Worm (Caenorhabditis elegans) whole organism, L1 larva: ENCODE data around the gene nhx-3.
A peak's percentile ranks its signal among the peaks of the same experiment; 100 is the strongest.
"Not testable (repeated sequence)": the region's sequence is repeated elsewhere in the genome, so short reads cannot be mapped to it uniquely, and the experiment has no call there.

Experiments used
- C16A3.4 ChIP-seq: fragments of 150-350 bp; optimal IDR thresholded peaks from 2 replicates; lab custom pipeline; 2014; ENCODE audit warnings: missing biosample characterization, missing genetic modification characterization
- aha-1 ChIP-seq: fragments of 150-350 bp; optimal IDR thresholded peaks from 2 replicates; lab custom pipeline; 2014; ENCODE audit warnings: missing biosample characterization, missing genetic modification characterization
- alr-1 ChIP-seq: fragments of 200-800 bp; sonication (Bioruptor generic); optimal IDR thresholded peaks from 2 replicates; lab custom pipeline; 2018; ENCODE audit warnings: borderline replicate concordance, mild to moderate bottlenecking, missing genetic modification characterization, missing compliant biosample characterization
- aly-2 ChIP-seq: fragments of 150-350 bp; optimal IDR thresholded peaks from 2 replicates; lab custom pipeline; 2014; ENCODE audit warnings: missing biosample characterization, missing genetic modification characterization
- ceh-82 ChIP-seq, 3 experiments: fragments of 150-350 bp in 1 of 3; sonication (generic microtip) in 2 of 3; optimal IDR thresholded peaks; 2 replicates each; lab custom pipeline; 2014 to 2017; ENCODE audit warnings: missing biosample characterization in 3 of 3, missing genetic modification characterization in 3 of 3
- dpl-1 ChIP-seq, 3 experiments: fragments of 150-350 bp in 2 of 3; sonication (generic microtip) in 1 of 3; optimal IDR thresholded peaks; 2 replicates each; lab custom pipeline; 2014 to 2017; ENCODE audit warnings: missing biosample characterization in 3 of 3, missing genetic modification characterization in 3 of 3, missing genetic modification reagents in 3 of 3
- egl-13 ChIP-seq: sonication (generic microtip); optimal IDR thresholded peaks from 2 replicates; lab custom pipeline; 2016; ENCODE audit warnings: missing genotype, missing genetic modification reagents, missing genetic modification characterization, missing compliant biosample characterization
- egl-27 ChIP-seq, 2 experiments: fragments of 150-350 bp in 1 of 2; sonication (generic microtip); optimal IDR thresholded peaks; 3 replicates each; lab custom pipeline; 2017 to 2018; ENCODE audit warnings: missing biosample characterization in 2 of 2, missing genetic modification characterization in 2 of 2, missing genetic modification reagents in 2 of 2
- elt-2 ChIP-seq: sonication (generic microtip); optimal IDR thresholded peaks from 2 replicates; lab custom pipeline; 2016; ENCODE audit warnings: missing genetic modification characterization, mild to moderate bottlenecking, inconsistent platforms, missing compliant biosample characterization, missing genetic modification reagents
- fkh-10 ChIP-seq: sonication (generic microtip); optimal IDR thresholded peaks from 2 replicates; lab custom pipeline; 2017; ENCODE audit warnings: missing biosample characterization, missing genetic modification reagents, missing genetic modification characterization
- fkh-8 ChIP-seq: sonication (generic microtip); optimal IDR thresholded peaks from 2 replicates; lab custom pipeline; 2016; ENCODE audit warnings: mild to moderate bottlenecking, missing genetic modification characterization, missing compliant biosample characterization
- hpl-2 ChIP-seq: fragments of 150-350 bp; optimal IDR thresholded peaks from 2 replicates; lab custom pipeline; 2014; ENCODE audit warnings: missing biosample characterization, missing genetic modification reagents, missing genetic modification characterization
- lin-13 ChIP-seq: fragments of 150-350 bp; optimal IDR thresholded peaks from 2 replicates; lab custom pipeline; 2014; ENCODE audit warnings: missing biosample characterization, missing genetic modification reagents, missing genetic modification characterization
- lin-15B ChIP-seq: fragments of 150-350 bp; sonication (generic microtip); optimal IDR thresholded peaks from 3 replicates; lab custom pipeline; 2014; ENCODE audit warnings: missing biosample characterization, missing genetic modification characterization
- lir-3 ChIP-seq: sonication (generic microtip); optimal IDR thresholded peaks from 2 replicates; lab custom pipeline; 2016; ENCODE audit warnings: mild to moderate bottlenecking, missing genetic modification characterization, moderate library complexity, missing compliant biosample characterization; ENCODE audit not compliant: poor library complexity
- lsy-2 ChIP-seq, 2 experiments: fragments of 150-350 bp; optimal IDR thresholded peaks; 2 replicates each; lab custom pipeline; 2014; ENCODE audit warnings: missing biosample characterization in 2 of 2, missing genetic modification characterization in 2 of 2
- mab-9 ChIP-seq: fragments of 200-800 bp; sonication (Bioruptor generic); IDR thresholded peaks from 2 replicates; pipeline ENCODE4 v1.3.6; 2022; ENCODE audit warnings: missing genetic modification reagents, missing genetic modification characterization, missing compliant biosample characterization
- mep-1 ChIP-seq: fragments of 150-350 bp; optimal IDR thresholded peaks from 2 replicates; lab custom pipeline; 2014; ENCODE audit warnings: missing biosample characterization, missing genetic modification characterization
- nhr-12 ChIP-seq: sonication (generic microtip); optimal IDR thresholded peaks from 2 replicates; lab custom pipeline; 2017; ENCODE audit warnings: missing biosample characterization, missing genetic modification characterization
- nhr-19 ChIP-seq: fragments of 200-800 bp; sonication (Bioruptor generic); conservative IDR thresholded peaks from 2 replicates; pipeline ENCODE4 v1.3.6; 2022; ENCODE audit warnings: missing genetic modification characterization, missing compliant biosample characterization
- nhr-28 ChIP-seq: fragments of 150-350 bp; optimal IDR thresholded peaks from 2 replicates; lab custom pipeline; 2014; ENCODE audit warnings: missing biosample characterization, missing genetic modification characterization
- nhr-71 ChIP-seq: sonication (generic microtip); optimal IDR thresholded peaks from 2 replicates; lab custom pipeline; 2016; ENCODE audit warnings: mild to moderate bottlenecking, missing genetic modification characterization, moderate library complexity, missing compliant biosample characterization
- nhr-76 ChIP-seq: sonication (generic microtip); optimal IDR thresholded peaks from 2 replicates; lab custom pipeline; 2017; ENCODE audit warnings: missing biosample characterization, missing genetic modification characterization
- pax-3 ChIP-seq: fragments of 200-800 bp; sonication (Bioruptor generic); optimal IDR thresholded peaks from 2 replicates; lab custom pipeline; 2018; ENCODE audit warnings: mild to moderate bottlenecking, missing genetic modification characterization, moderate library complexity, missing compliant biosample characterization
- rnt-1 ChIP-seq: sonication (generic microtip); optimal IDR thresholded peaks from 2 replicates; lab custom pipeline; 2016; ENCODE audit warnings: mild to moderate bottlenecking, missing genetic modification characterization, moderate library complexity, missing compliant biosample characterization
- snu-23 ChIP-seq: sonication (generic microtip); optimal IDR thresholded peaks from 2 replicates; lab custom pipeline; 2016; ENCODE audit warnings: missing genetic modification characterization, missing compliant biosample characterization
- swsn-7 ChIP-seq: sonication (generic microtip); optimal IDR thresholded peaks from 2 replicates; lab custom pipeline; 2016; ENCODE audit warnings: missing genetic modification characterization, missing compliant biosample characterization
- tbx-2 ChIP-seq: sonication (generic microtip); optimal IDR thresholded peaks from 2 replicates; lab custom pipeline; 2016; ENCODE audit warnings: missing genetic modification characterization, missing compliant biosample characterization
- unc-62 ChIP-seq: fragments of 150-350 bp; optimal IDR thresholded peaks from 2 replicates; lab custom pipeline; 2014; ENCODE audit warnings: missing biosample characterization, missing genetic modification reagents, missing genetic modification characterization
- unc-86 ChIP-seq: sonication (generic microtip); optimal IDR thresholded peaks from 2 replicates; lab custom pipeline; 2016; ENCODE audit warnings: missing genetic modification characterization, missing compliant biosample characterization
- unc-98 ChIP-seq: fragments of 200-800 bp; sonication (Bioruptor generic); IDR thresholded peaks from 2 replicates; pipeline ENCODE4 v1.3.6; 2022; ENCODE audit warnings: missing genetic modification characterization, missing compliant biosample characterization
- vab-15 ChIP-seq: sonication (generic microtip); optimal IDR thresholded peaks from 2 replicates; lab custom pipeline; 2017; ENCODE audit warnings: missing genotype, mild to moderate bottlenecking, missing genetic modification characterization, missing compliant biosample characterization
- ztf-11 ChIP-seq, 2 experiments: sonication (generic microtip); optimal IDR thresholded peaks; 2 replicates each; lab custom pipeline; 2016 to 2017; ENCODE audit warnings: missing genetic modification characterization in 2 of 2, missing biosample characterization in 1 of 2, missing compliant biosample characterization in 1 of 2
- ztf-4 ChIP-seq: fragments of 150-350 bp; optimal IDR thresholded peaks from 2 replicates; lab custom pipeline; 2014; ENCODE audit warnings: missing biosample characterization, missing genetic modification characterization

nhx-3 gene

DNA sequence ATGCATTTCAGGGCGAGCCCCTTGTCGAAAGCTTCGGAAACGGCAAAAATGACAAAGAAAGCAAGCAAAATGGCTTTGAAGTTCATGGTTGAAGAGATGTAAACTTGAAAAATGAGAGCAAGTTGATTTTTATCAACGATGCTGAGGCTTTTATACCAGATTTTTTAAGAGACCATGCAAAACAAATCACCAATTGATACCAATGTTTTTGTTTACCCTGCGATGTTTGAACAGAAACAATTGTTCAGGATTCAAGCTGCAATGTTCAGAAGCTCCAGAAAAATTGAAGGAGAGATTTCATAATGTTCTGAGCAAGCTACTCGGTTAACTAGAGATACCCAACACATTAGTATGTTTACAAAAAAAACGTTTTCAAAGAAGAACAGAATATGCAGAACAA, 23.0 kb downstream of the nhx-3 start, which contains the start of gene C54F6.15:
TSS of gene C54F6.15 (minus strand) at position 101 of the 400 bp plus-strand sequence.
- TF ChIP-seq unc-86 (tag; lab: Kevin White, UChicago) (no peak), aly-2 (tag; lab: Kevin White, UChicago) (no peak), unc-98 (no peak), mab-9 (GFP tag; lab: Robert Waterston, UW) (no peak), nhr-76 (tag; lab: Kevin White, UChicago) (no peak), dpl-1 (GFP tag; optimal IDR thresholded peaks at IDR 0.05; lab: Kevin White, UChicago) (no peak), alr-1 (no peak), aha-1 (no peak)
- TF ChIP-seq, all 84 proteins: peak for 0

DNA sequence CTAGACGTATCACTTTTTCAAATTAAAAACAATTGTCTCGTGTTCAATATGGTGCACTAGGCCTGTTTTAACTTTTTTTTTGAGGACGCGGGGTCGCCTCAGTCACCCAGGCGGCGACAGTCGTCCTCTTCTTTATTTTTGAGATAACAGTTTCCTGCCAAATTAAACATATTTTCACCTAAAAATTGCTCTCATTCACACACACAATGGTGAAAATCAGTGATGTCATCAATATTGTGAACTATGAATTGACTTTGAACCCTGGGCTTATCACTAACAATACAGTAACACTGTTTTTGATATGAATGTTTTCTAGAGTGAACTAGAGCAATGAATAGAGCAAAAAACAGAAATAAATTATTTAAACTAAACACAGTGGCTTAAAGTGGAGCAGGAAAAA, 24.0 kb downstream of the nhx-3 start:
- no peak for TF ChIP-seq rnt-1 (tag; lab: Kevin White, UChicago)
- peak; percentile 75 for TF ChIP-seq elt-2 (tag; lab: Kevin White, UChicago)
- TF ChIP-seq, all 84 proteins: peak for 1

DNA sequence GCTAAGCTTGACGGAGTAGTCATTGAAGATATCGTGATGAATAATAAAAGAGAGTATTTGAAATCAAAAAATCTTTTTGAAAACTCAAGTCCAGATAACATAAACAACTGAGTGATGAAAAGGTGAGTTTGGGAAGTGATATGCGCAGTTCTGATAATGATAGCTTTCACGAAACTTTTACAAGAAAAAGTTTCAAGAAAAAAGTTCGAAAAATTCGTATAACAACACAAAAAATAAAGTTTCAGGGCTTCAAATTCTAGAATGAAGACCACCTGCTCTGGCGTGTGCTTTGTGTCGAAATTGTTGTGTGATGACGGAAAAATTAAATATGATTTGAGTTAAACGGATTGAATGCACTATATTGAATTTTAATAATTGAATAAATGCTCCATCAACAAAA, 25.2 kb downstream of the nhx-3 start, which contains the start of gene srb-19:
TSS of gene srb-19 (minus strand) at position 101 of the 400 bp plus-strand sequence.
- no peak for TF ChIP-seq tbx-2 (tag; lab: Kevin White, UChicago)
- TF ChIP-seq pax-3 (tag; lab: Kevin White, UChicago), result no peak
- TF ChIP-seq alr-1, result no peak
- TF ChIP-seq fkh-8 (tag; lab: Kevin White, UChicago), result peak; percentile 1
- TF ChIP-seq lir-3, result no peak
- no peak for TF ChIP-seq mep-1 (tag; lab: Kevin White, UChicago)
- TF ChIP-seq nhr-71 (tag; lab: Kevin White, UChicago), result peak; percentile 26
- no peak for TF ChIP-seq C16A3.4
- no peak for TF ChIP-seq lin-13 (GFP tag; lab: Kevin White, UChicago)
- TF ChIP-seq ztf-4 (tag; lab: Kevin White, UChicago), result no peak
- TF ChIP-seq, all 84 proteins: peak for 2

DNA sequence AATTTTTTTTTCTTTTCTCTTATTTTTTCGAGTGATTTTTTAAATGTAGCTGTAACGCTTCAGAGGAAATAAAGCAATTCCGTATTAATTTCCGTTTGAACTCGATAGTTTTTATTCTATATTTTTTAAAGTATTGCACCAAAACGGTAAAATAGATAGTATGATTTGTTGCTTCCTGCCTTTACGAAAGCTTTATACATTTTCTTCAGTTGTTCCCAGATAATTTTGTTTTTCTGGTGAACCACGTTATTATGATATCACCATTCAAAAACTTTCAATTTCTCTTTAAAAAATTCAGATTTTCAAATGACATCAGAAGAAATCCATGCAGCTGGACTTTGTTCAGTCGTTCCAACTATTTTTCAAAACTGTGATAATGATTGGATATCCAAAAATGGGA, 30.4 kb downstream of the nhx-3 start, which contains the start of gene srb-18:
TSS of gene srb-18 (plus strand) at position 301 of the 400 bp plus-strand sequence.
- no peak for TF ChIP-seq nhr-19 (GFP tag; lab: Robert Waterston, UW)
- no peak for TF ChIP-seq lsy-2 (tag; optimal IDR thresholded peaks at IDR 0.05; lab: Kevin White, UChicago)
- no peak for TF ChIP-seq snu-23 (GFP tag; lab: Kevin White, UChicago)
- no peak for TF ChIP-seq swsn-7 (tag; lab: Kevin White, UChicago)
- TF ChIP-seq unc-62 (GFP tag; lab: Kevin White, UChicago), result no peak
- TF ChIP-seq lir-3, result no peak
- TF ChIP-seq egl-27 (tag; optimal IDR thresholded peaks at IDR 0.05; lab: Kevin White, UChicago), result no peak

DNA sequence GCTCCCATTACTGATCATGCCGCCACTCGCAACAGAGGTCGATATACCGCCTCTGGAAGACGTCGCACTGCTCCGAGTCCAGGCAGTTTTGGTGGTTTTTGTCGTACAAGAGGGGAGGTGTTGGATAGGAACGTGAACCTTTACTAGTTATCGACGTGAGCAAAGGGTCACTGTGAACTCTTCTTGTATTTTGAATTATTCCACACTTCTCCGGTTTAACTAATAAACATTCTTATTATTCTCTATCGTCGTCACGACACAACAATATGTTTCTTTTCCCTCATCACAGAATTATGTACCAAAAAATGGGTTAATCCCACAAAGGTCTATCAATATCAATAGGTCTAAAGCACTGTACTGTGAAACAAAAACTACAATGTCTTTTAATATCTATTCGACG, 33.9 kb downstream of the nhx-3 start, which contains the start of gene nhr-171:
TSS of gene nhr-171 (plus strand) at position 301 of the 400 bp plus-strand sequence.
- TF ChIP-seq pax-3 (tag; lab: Kevin White, UChicago); ztf-4 (tag; lab: Kevin White, UChicago); aha-1: not testable (repeated sequence)

DNA sequence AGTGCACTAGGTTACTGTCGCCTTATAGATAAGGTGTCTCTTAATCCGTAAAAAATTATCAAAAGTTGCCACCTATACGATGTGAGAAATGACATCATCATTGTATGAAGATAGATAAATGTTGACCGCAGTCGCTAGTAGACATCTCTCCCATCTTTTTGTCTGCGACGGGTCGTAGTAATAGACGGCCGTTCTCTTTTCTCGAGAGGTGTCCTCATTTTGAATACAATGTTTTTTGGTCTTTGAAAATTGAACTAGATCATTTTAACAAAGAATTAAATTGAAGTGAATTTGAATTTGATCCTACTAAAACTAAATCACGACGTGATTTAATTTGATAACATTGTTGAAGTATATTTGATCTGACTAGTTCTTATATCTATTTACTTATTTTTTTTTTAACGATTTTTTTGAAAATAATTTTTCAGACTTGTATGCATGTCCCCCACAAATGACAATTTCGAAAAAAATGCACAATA, 36.7 kb downstream of the nhx-3 start, which contains the start of the genes str-31 and nhr-172:
TSS of gene str-31 (minus strand) at position 101 of the 479 bp plus-strand sequence.
TSS of gene nhr-172 (plus strand) at position 429 of the 479 bp plus-strand sequence.
- TF ChIP-seq nhr-71 (tag; lab: Kevin White, UChicago) (no peak), fkh-10 (GFP tag; lab: Kevin White, UChicago) (no peak), ztf-11 (tag; optimal IDR thresholded peaks at IDR 0.05; lab: Kevin White, UChicago) (no peak), unc-98 (no peak), unc-62 (GFP tag; lab: Kevin White, UChicago) (no peak), lin-15B (no peak), nhr-28 (tag; lab: Kevin White, UChicago) (no peak), lin-13 (GFP tag; lab: Kevin White, UChicago) (no peak), ceh-82 (tag; optimal IDR thresholded peaks at IDR 0.05; lab: Kevin White, UChicago) (no peak), vab-15 (no peak), mab-9 (GFP tag; lab: Robert Waterston, UW) (no peak), nhr-12 (tag; lab: Kevin White, UChicago) (no peak), hpl-2 (GFP tag; lab: Kevin White, UChicago) (no peak), egl-13 (no peak)
